Worm (Caenorhabditis elegans) whole organism, L4/young adult: Measurements from ENCODE around the gene C25F6.1.

ENCODE experiments used
- W03F9.2 ChIP-seq: fragments of 150-350 bp; optimal IDR thresholded peaks from 2 replicates; lab custom pipeline; 2014; ENCODE audit warnings: missing biosample characterization, missing genetic modification characterization
- him-1 ChIP-seq: sonication (generic microtip); optimal IDR thresholded peaks from 2 replicates; lab custom pipeline; 2016; ENCODE audit warnings: missing genotype, missing genetic modification reagents, missing genetic modification characterization, missing compliant biosample characterization

DNA sequence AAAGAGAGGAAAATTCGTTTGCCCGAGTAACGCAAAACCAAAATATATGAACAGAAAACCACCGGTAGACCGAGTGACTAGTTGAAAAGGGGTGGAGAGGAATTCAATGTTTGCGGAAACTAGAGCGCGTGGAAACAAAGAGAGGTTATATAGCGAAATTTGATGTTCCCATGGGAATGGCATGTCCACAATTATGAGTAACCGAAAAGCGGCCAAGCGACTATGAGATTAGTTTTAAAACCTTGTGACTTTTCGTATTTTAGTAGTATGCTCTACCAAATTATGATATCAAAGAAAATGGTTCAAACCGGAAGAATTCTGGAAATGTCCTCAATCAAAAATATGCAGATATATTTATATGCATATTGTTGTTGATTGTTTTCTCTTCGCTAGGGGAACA, 26.4 kb downstream of the C25F6.1 start:
- no peak for TF ChIP-seq him-1 (tag; lab: Kevin White, UChicago)
- TF ChIP-seq W03F9.2, result no peak
